Worm (Caenorhabditis elegans) whole organism, L1 larva: Measurements from ENCODE around the gene znf-622.

ENCODE experiments used
- C16A3.4 ChIP-seq: fragments of 150-350 bp; optimal IDR thresholded peaks from 2 replicates; lab custom pipeline; 2014; ENCODE audit warnings: missing biosample characterization, missing genetic modification characterization
- alr-1 ChIP-seq: fragments of 200-800 bp; sonication (Bioruptor generic); optimal IDR thresholded peaks from 2 replicates; lab custom pipeline; 2018; ENCODE audit warnings: borderline replicate concordance, mild to moderate bottlenecking, missing genetic modification characterization, missing compliant biosample characterization
- ama-1 ChIP-seq: fragments of 150-350 bp; optimal IDR thresholded peaks from 2 replicates; lab custom pipeline; 2014
- ceh-82 ChIP-seq, 3 experiments: fragments of 150-350 bp in 1 of 3; sonication (generic microtip) in 2 of 3; optimal IDR thresholded peaks; 2 replicates each; lab custom pipeline; 2014 to 2017; ENCODE audit warnings: missing biosample characterization in 3 of 3, missing genetic modification characterization in 3 of 3
- ceh-88 ChIP-seq: fragments of 200-800 bp; sonication (Bioruptor generic); IDR thresholded peaks from 2 replicates; pipeline ENCODE4 v1.3.6; 2022; ENCODE audit warnings: missing genetic modification characterization, missing compliant biosample characterization
- efl-1 ChIP-seq, 4 experiments: fragments of 150-350 bp; optimal IDR thresholded peaks in 3 of 4; peaks in 1 of 4; 1 replicate in 1 of 4; 2 replicates in 3 of 4; lab custom pipeline; 2014; ENCODE audit warnings: missing biosample characterization in 2 of 4, missing genetic modification characterization in 2 of 4, missing genetic modification reagents in 2 of 4
- egl-13 ChIP-seq: sonication (generic microtip); optimal IDR thresholded peaks from 2 replicates; lab custom pipeline; 2016; ENCODE audit warnings: missing genotype, missing genetic modification reagents, missing genetic modification characterization, missing compliant biosample characterization
- elt-2 ChIP-seq: sonication (generic microtip); optimal IDR thresholded peaks from 2 replicates; lab custom pipeline; 2016; ENCODE audit warnings: missing genetic modification characterization, mild to moderate bottlenecking, inconsistent platforms, missing compliant biosample characterization, missing genetic modification reagents
- fkh-10 ChIP-seq: sonication (generic microtip); optimal IDR thresholded peaks from 2 replicates; lab custom pipeline; 2017; ENCODE audit warnings: missing biosample characterization, missing genetic modification reagents, missing genetic modification characterization
- fkh-8 ChIP-seq: sonication (generic microtip); optimal IDR thresholded peaks from 2 replicates; lab custom pipeline; 2016; ENCODE audit warnings: mild to moderate bottlenecking, missing genetic modification characterization, missing compliant biosample characterization
- lin-13 ChIP-seq: fragments of 150-350 bp; optimal IDR thresholded peaks from 2 replicates; lab custom pipeline; 2014; ENCODE audit warnings: missing biosample characterization, missing genetic modification reagents, missing genetic modification characterization
- lin-14 ChIP-seq: fragments of 200-800 bp; sonication (Bioruptor generic); optimal IDR thresholded peaks from 2 replicates; lab custom pipeline; 2018; ENCODE audit warnings: mild to moderate bottlenecking, missing genetic modification characterization, moderate library complexity, missing compliant biosample characterization
- lin-35 ChIP-seq, 2 experiments: fragments of 150-350 bp; optimal IDR thresholded peaks; 2 replicates each; lab custom pipeline; 2014; ENCODE audit warnings: missing biosample characterization in 2 of 2, missing genetic modification characterization in 2 of 2, missing genetic modification reagents in 2 of 2
- lin-39 ChIP-seq: fragments of 150-350 bp; optimal IDR thresholded peaks from 2 replicates; lab custom pipeline; 2014; ENCODE audit warnings: missing biosample characterization, missing genetic modification reagents, missing genetic modification characterization
- lir-3 ChIP-seq: sonication (generic microtip); optimal IDR thresholded peaks from 2 replicates; lab custom pipeline; 2016; ENCODE audit warnings: mild to moderate bottlenecking, missing genetic modification characterization, moderate library complexity, missing compliant biosample characterization; ENCODE audit not compliant: poor library complexity
- lsy-2 ChIP-seq, 2 experiments: fragments of 150-350 bp; optimal IDR thresholded peaks; 2 replicates each; lab custom pipeline; 2014; ENCODE audit warnings: missing biosample characterization in 2 of 2, missing genetic modification characterization in 2 of 2
- mab-9 ChIP-seq: fragments of 200-800 bp; sonication (Bioruptor generic); IDR thresholded peaks from 2 replicates; pipeline ENCODE4 v1.3.6; 2022; ENCODE audit warnings: missing genetic modification reagents, missing genetic modification characterization, missing compliant biosample characterization
- nhr-11 ChIP-seq: fragments of 150-350 bp; optimal IDR thresholded peaks from 2 replicates; lab custom pipeline; 2014; ENCODE audit warnings: missing biosample characterization, missing genetic modification characterization
- nhr-19 ChIP-seq: fragments of 200-800 bp; sonication (Bioruptor generic); conservative IDR thresholded peaks from 2 replicates; pipeline ENCODE4 v1.3.6; 2022; ENCODE audit warnings: missing genetic modification characterization, missing compliant biosample characterization
- nhr-20 ChIP-seq: sonication (generic microtip); optimal IDR thresholded peaks from 2 replicates; lab custom pipeline; 2016; ENCODE audit warnings: mild to moderate bottlenecking, missing genetic modification characterization, missing compliant biosample characterization
- nhr-47 ChIP-seq: sonication (generic microtip); optimal IDR thresholded peaks from 2 replicates; lab custom pipeline; 2016; ENCODE audit warnings: mild to moderate bottlenecking, missing genetic modification characterization, moderate library complexity, missing compliant biosample characterization
- nhr-71 ChIP-seq: sonication (generic microtip); optimal IDR thresholded peaks from 2 replicates; lab custom pipeline; 2016; ENCODE audit warnings: mild to moderate bottlenecking, missing genetic modification characterization, moderate library complexity, missing compliant biosample characterization
- nhr-76 ChIP-seq: sonication (generic microtip); optimal IDR thresholded peaks from 2 replicates; lab custom pipeline; 2017; ENCODE audit warnings: missing biosample characterization, missing genetic modification characterization
- pag-3 ChIP-seq: sonication (generic microtip); optimal IDR thresholded peaks from 2 replicates; lab custom pipeline; 2017; ENCODE audit warnings: missing genetic modification characterization, mild to moderate bottlenecking, missing compliant biosample characterization, antibody characterized with exemption, borderline replicate concordance; ENCODE audit not compliant: insufficient read depth
- pqm-1 ChIP-seq: sonication (generic microtip); optimal IDR thresholded peaks from 3 replicates; lab custom pipeline; 2017; ENCODE audit warnings: missing biosample characterization, missing genetic modification characterization
- rnt-1 ChIP-seq: sonication (generic microtip); optimal IDR thresholded peaks from 2 replicates; lab custom pipeline; 2016; ENCODE audit warnings: mild to moderate bottlenecking, missing genetic modification characterization, moderate library complexity, missing compliant biosample characterization
- skn-1 ChIP-seq: fragments of 150-350 bp; optimal IDR thresholded peaks from 2 replicates; lab custom pipeline; 2014; ENCODE audit warnings: missing biosample characterization, missing genetic modification characterization
- snu-23 ChIP-seq: sonication (generic microtip); optimal IDR thresholded peaks from 2 replicates; lab custom pipeline; 2016; ENCODE audit warnings: missing genetic modification characterization, missing compliant biosample characterization
- sup-37 ChIP-seq: fragments of 200-800 bp; sonication (Bioruptor generic); optimal IDR thresholded peaks from 2 replicates; lab custom pipeline; 2018; ENCODE audit warnings: mild to moderate bottlenecking, missing genetic modification characterization, missing compliant biosample characterization
- swsn-7 ChIP-seq: sonication (generic microtip); optimal IDR thresholded peaks from 2 replicates; lab custom pipeline; 2016; ENCODE audit warnings: missing genetic modification characterization, missing compliant biosample characterization
- tbx-2 ChIP-seq: sonication (generic microtip); optimal IDR thresholded peaks from 2 replicates; lab custom pipeline; 2016; ENCODE audit warnings: missing genetic modification characterization, missing compliant biosample characterization
- unc-62 ChIP-seq: fragments of 150-350 bp; optimal IDR thresholded peaks from 2 replicates; lab custom pipeline; 2014; ENCODE audit warnings: missing biosample characterization, missing genetic modification reagents, missing genetic modification characterization
- unc-98 ChIP-seq: fragments of 200-800 bp; sonication (Bioruptor generic); IDR thresholded peaks from 2 replicates; pipeline ENCODE4 v1.3.6; 2022; ENCODE audit warnings: missing genetic modification characterization, missing compliant biosample characterization
- xbp-1 ChIP-seq: sonication (generic microtip); optimal IDR thresholded peaks from 2 replicates; lab custom pipeline; 2016; ENCODE audit warnings: missing genetic modification characterization, missing compliant biosample characterization
- zag-1 ChIP-seq: fragments of 150-350 bp; optimal IDR thresholded peaks from 2 replicates; lab custom pipeline; 2014; ENCODE audit warnings: missing biosample characterization, missing genetic modification characterization
- zip-4 ChIP-seq: fragments of 200-800 bp; sonication (Bioruptor generic); optimal IDR thresholded peaks from 2 replicates; lab custom pipeline; 2018; ENCODE audit warnings: mild to moderate bottlenecking, missing genetic modification characterization, moderate library complexity, missing compliant biosample characterization

The znf-622 gene

ce11 chrIII:6398124-6398523 lies 16.7 kb downstream of the znf-622 start (continued):
- no peak for TF ChIP-seq unc-62 (GFP tag; lab: Kevin White, UChicago)
- TF ChIP-seq, all 84 proteins: peak for 10

- peak; percentile 29 for TF ChIP-seq zag-1
- TF ChIP-seq fkh-10 (GFP tag; lab: Kevin White, UChicago) = peak; percentile 35
- no peak for TF ChIP-seq lin-39
- TF ChIP-seq lin-14 = peak; percentile 42
- TF ChIP-seq, all 84 proteins: peak for 3
Observed at ce11 chrIII:6399424-6399823, 18.0 kb downstream of the znf-622 start.

ce11 chrIII:6402346-6402745 lies 20.9 kb downstream of the znf-622 start:
- TF ChIP-seq nhr-76 (tag; lab: Kevin White, UChicago) (no peak), mab-9 (GFP tag; lab: Robert Waterston, UW) (no peak), swsn-7 (peak; percentile 43), fkh-10 (GFP tag; lab: Kevin White, UChicago) (no peak), xbp-1 (peak; percentile 78), nhr-19 (GFP tag; lab: Robert Waterston, UW) (peak; percentile 73), skn-1 (tag; lab: Kevin White, UChicago) (no peak), ama-1 (lab: Kevin White, UChicago) (no peak), pqm-1 (no peak), sup-37 (GFP tag; lab: Kevin White, UChicago) (peak; percentile 23), nhr-47 (tag; lab: Kevin White, UChicago) (peak; percentile 32), zip-4 (GFP tag; lab: Kevin White, UChicago) (no peak), nhr-11 (tag; lab: Kevin White, UChicago) (peak; percentile 58), snu-23 (peak; percentile 67), efl-1 (optimal IDR thresholded peaks at IDR 0.05; lab: Kevin White, UChicago) (peak in 1 of 2 experiments; percentile 11), efl-1 (GFP tag; optimal IDR thresholded peaks at IDR 0.05 in 1 of 2; lab: Kevin White, UChicago) (peak in 1 of 2 experiments; percentile 49), nhr-20 (tag; lab: Kevin White, UChicago) (peak; percentile 18), lin-39 (peak; percentile 57), rnt-1 (tag; lab: Kevin White, UChicago) (peak; percentile 86), lsy-2 (tag; optimal IDR thresholded peaks at IDR 0.05; lab: Kevin White, UChicago) (peak; percentile 22 to 51), lin-14 (peak; percentile 56), lin-13 (GFP tag; lab: Kevin White, UChicago) (peak; percentile 60), tbx-2 (tag; lab: Kevin White, UChicago) (peak; percentile 54), C16A3.4 (tag; lab: Kevin White, UChicago) (no peak), lir-3 (tag; lab: Kevin White, UChicago) (peak; percentile 40), ceh-88 (GFP tag; lab: Robert Waterston, UW) (peak; percentile 13; the same call in 1 of the 2 replicates), ceh-82 (tag; optimal IDR thresholded peaks at IDR 0.05; lab: Kevin White, UChicago) (no peak), alr-1 (tag; lab: Kevin White, UChicago) (no peak), lin-35 (GFP tag; optimal IDR thresholded peaks at IDR 0.05; lab: Kevin White, UChicago) (peak in 1 of 2 experiments; percentile 14), nhr-71 (tag; lab: Kevin White, UChicago) (peak; percentile 91), fkh-8 (no peak)

- TF ChIP-seq unc-98 (GFP tag; lab: Robert Waterston, UW) (no peak), elt-2 (no peak), pag-3 (no peak), egl-13 (tag; lab: Kevin White, UChicago) (no peak), lsy-2 (tag; optimal IDR thresholded peaks at IDR 0.05; lab: Kevin White, UChicago) (no peak)
Observed at ce11 chrIII:6402810-6403209, 21.4 kb downstream of the znf-622 start.
